Fruit fly (Drosophila melanogaster) whole organism, embryonic: ENCODE results near the gene CG17127.
A peak's percentile ranks its signal among the peaks of the same experiment; 100 is the strongest.

Experiments used
- BtbVII ChIP-seq: fragments of 200-800 bp; sonication (Bioruptor generic); optimal IDR thresholded peaks from 3 replicates; lab custom pipeline; 2017; ENCODE audit warnings: missing biosample characterization, mild to moderate bottlenecking, missing genetic modification characterization
- Bteb2 ChIP-seq: fragments of 200-800 bp; sonication (Bioruptor generic); optimal IDR thresholded peaks from 2 replicates; lab custom pipeline; 2016; ENCODE audit warnings: missing biosample characterization, missing genetic modification characterization
- C15 ChIP-seq: fragments of 200-800 bp; sonication (Bioruptor generic); IDR thresholded peaks from 3 replicates; pipeline ENCODE4 v1.3.6; 2022; ENCODE audit warnings: missing biosample characterization, missing genetic modification characterization
- CG10654 ChIP-seq: fragments of 200-800 bp; sonication (Bioruptor generic); optimal IDR thresholded peaks from 2 replicates; lab custom pipeline; 2016; ENCODE audit warnings: missing biosample characterization, missing genetic modification characterization
- CG11398 ChIP-seq: fragments of 200-800 bp; sonication (Bioruptor generic); optimal IDR thresholded peaks from 2 replicates; lab custom pipeline; 2016; ENCODE audit warnings: missing biosample characterization, missing genetic modification characterization
- CG11504 ChIP-seq: fragments of 200-800 bp; sonication (Bioruptor generic); optimal IDR thresholded peaks from 3 replicates; lab custom pipeline; 2019; ENCODE audit warnings: missing biosample characterization, mild to moderate bottlenecking, missing genetic modification characterization, moderate library complexity
- CG11695 ChIP-seq: fragments of 200-800 bp; sonication (Bioruptor generic); IDR thresholded peaks from 3 replicates; pipeline ENCODE4 v1.3.6; 2022; ENCODE audit warnings: missing biosample characterization, missing genetic modification characterization
- CG12104 ChIP-seq: fragments of 200-800 bp; sonication (Bioruptor generic); optimal IDR thresholded peaks from 3 replicates; lab custom pipeline; 2016; ENCODE audit warnings: missing biosample characterization, missing genetic modification characterization
- CG17361 ChIP-seq: fragments of 200-800 bp; sonication (Bioruptor generic); IDR thresholded peaks from 3 replicates; pipeline ENCODE4 v1.3.6; 2022; ENCODE audit warnings: missing biosample characterization, missing genetic modification characterization
- CG1832 ChIP-seq: fragments of 200-800 bp; sonication (Bioruptor generic); optimal IDR thresholded peaks from 2 replicates; lab custom pipeline; 2017; ENCODE audit warnings: missing biosample characterization, mild to moderate bottlenecking, missing genetic modification characterization, inconsistent platforms
- CG2116 ChIP-seq: fragments of 200-800 bp; sonication (Bioruptor generic); optimal IDR thresholded peaks from 3 replicates; lab custom pipeline; 2018; ENCODE audit warnings: missing biosample characterization, mild to moderate bottlenecking, missing genetic modification characterization
- CG3065 ChIP-seq: fragments of 200-800 bp; sonication (Bioruptor generic); optimal IDR thresholded peaks from 2 replicates; lab custom pipeline; 2016; ENCODE audit warnings: missing biosample characterization, missing genetic modification characterization
- CG31441 ChIP-seq: fragments of 200-800 bp; sonication (Bioruptor generic); IDR thresholded peaks from 2 replicates; pipeline ENCODE4 v1.3.6; 2022; ENCODE audit warnings: missing biosample characterization, missing genetic modification characterization
- CG3163 ChIP-seq: fragments of 200-800 bp; sonication (Bioruptor generic); optimal IDR thresholded peaks from 3 replicates; lab custom pipeline; 2016; ENCODE audit warnings: missing biosample characterization, missing genetic modification characterization
- CG32767 ChIP-seq: fragments of 200-800 bp; sonication (Bioruptor generic); IDR thresholded peaks from 2 replicates; pipeline ENCODE4 v1.3.6; 2022; ENCODE audit warnings: missing biosample characterization, missing genetic modification characterization
- CG33557 ChIP-seq: fragments of 200-800 bp; sonication (Bioruptor generic); optimal IDR thresholded peaks from 2 replicates; lab custom pipeline; 2019; ENCODE audit warnings: missing biosample characterization, mild to moderate bottlenecking, missing genetic modification characterization, moderate library complexity
- CG34422 ChIP-seq: fragments of 200-800 bp; sonication (Bioruptor generic); IDR thresholded peaks from 3 replicates; pipeline ENCODE4 v1.3.6; 2022; ENCODE audit warnings: missing biosample characterization, missing genetic modification characterization
- CG8089 ChIP-seq: fragments of 200-800 bp; sonication (Bioruptor generic); optimal IDR thresholded peaks from 3 replicates; lab custom pipeline; 2016; ENCODE audit warnings: missing biosample characterization, missing genetic modification characterization
- CG8765 ChIP-seq: fragments of 200-800 bp; sonication (Bioruptor generic); IDR thresholded peaks from 2 replicates; pipeline ENCODE4 v1.3.6; 2022; ENCODE audit warnings: missing biosample characterization, missing genetic modification characterization
- D ChIP-seq, 2 experiments: fragments of 200-800 bp in 1 of 2; fragments of >200 bp in 1 of 2; sonication (Bioruptor generic) in 1 of 2; optimal IDR thresholded peaks; 2 replicates in 1 of 2; 3 replicates in 1 of 2; lab custom pipeline; 2017; ENCODE audit warnings: mild to moderate bottlenecking in 1 of 2, missing biosample characterization in 1 of 2, missing genetic modification characterization in 1 of 2, missing genetic modification reagents in 1 of 2
- Dp ChIP-seq: fragments of 200-800 bp; sonication (Bioruptor generic); optimal IDR thresholded peaks from 2 replicates; lab custom pipeline; 2018; ENCODE audit warnings: missing biosample characterization, mild to moderate bottlenecking, missing genetic modification characterization, moderate library complexity
- Elba2 ChIP-seq: fragments of 200-800 bp; sonication (Bioruptor generic); optimal IDR thresholded peaks from 3 replicates; lab custom pipeline; 2016; ENCODE audit warnings: missing biosample characterization, missing genetic modification characterization
- H2.0 ChIP-seq: fragments of 200-800 bp; sonication (Bioruptor generic); IDR thresholded peaks from 2 replicates; pipeline ENCODE4 v1.3.6; 2022; ENCODE audit warnings: missing biosample characterization, missing genetic modification characterization
- Jarid2 ChIP-seq: fragments of 200-800 bp; sonication (Bioruptor generic); optimal IDR thresholded peaks from 3 replicates; lab custom pipeline; 2017; ENCODE audit warnings: mild to moderate bottlenecking, missing biosample characterization, missing genetic modification reagents, missing genetic modification characterization
- NC2α ChIP-seq: fragments of 200-800 bp; sonication (Bioruptor generic); optimal IDR thresholded peaks from 2 replicates; lab custom pipeline; 2016; ENCODE audit warnings: missing biosample characterization, missing genetic modification characterization
- Ravus ChIP-seq: fragments of 200-800 bp; sonication (Bioruptor generic); IDR thresholded peaks from 2 replicates; pipeline ENCODE4 v1.3.6; 2022; ENCODE audit warnings: missing biosample characterization, missing genetic modification characterization
- Sox100B ChIP-seq: fragments of 200-800 bp; sonication (Bioruptor generic); optimal IDR thresholded peaks from 3 replicates; lab custom pipeline; 2018; ENCODE audit warnings: missing biosample characterization, mild to moderate bottlenecking, missing genetic modification characterization
- Spps ChIP-seq: fragments of 200-800 bp; sonication (Bioruptor generic); optimal IDR thresholded peaks from 2 replicates; lab custom pipeline; 2018; ENCODE audit warnings: missing biosample characterization, mild to moderate bottlenecking, missing genetic modification characterization
- Taf1 ChIP-seq: fragments of 200-800 bp; sonication (Bioruptor generic); IDR thresholded peaks from 2 replicates; pipeline ENCODE4 v1.3.6; 2022; ENCODE audit warnings: missing biosample characterization, missing genetic modification characterization
- Trl ChIP-seq, 3 experiments: fragments of >200 bp in 2 of 3; fragments of 200-800 bp in 1 of 3; sonication (Bioruptor generic) in 1 of 3; optimal IDR thresholded peaks; 2 replicates in 1 of 3; 3 replicates in 2 of 3; lab custom pipeline; 2016 to 2017; ENCODE audit warnings: missing biosample characterization in 1 of 3, missing genetic modification characterization in 1 of 3
- ac ChIP-seq: fragments of 200-800 bp; sonication (Bioruptor generic); optimal IDR thresholded peaks from 3 replicates; lab custom pipeline; 2017; ENCODE audit warnings: missing biosample characterization, mild to moderate bottlenecking, missing genetic modification characterization
- bowl ChIP-seq: fragments of 200-800 bp; sonication (Bioruptor generic); IDR thresholded peaks from 2 replicates; pipeline ENCODE4 v1.3.6; 2022; ENCODE audit warnings: missing biosample characterization, missing genetic modification characterization
- cato ChIP-seq: fragments of 200-800 bp; sonication (Bioruptor generic); optimal IDR thresholded peaks from 2 replicates; lab custom pipeline; 2016; ENCODE audit warnings: missing biosample characterization, missing genetic modification characterization, borderline replicate concordance
- cg ChIP-seq: fragments of 200-800 bp; sonication (Bioruptor generic); optimal IDR thresholded peaks from 3 replicates; lab custom pipeline; 2019; ENCODE audit warnings: missing biosample characterization, mild to moderate bottlenecking, missing genetic modification characterization, moderate library complexity
- chif ChIP-seq, 2 experiments: fragments of 200-800 bp; sonication (Bioruptor generic); optimal IDR thresholded peaks; 3 replicates each; lab custom pipeline; 2016; ENCODE audit warnings: missing biosample characterization in 2 of 2, missing genetic modification characterization in 2 of 2
- dm ChIP-seq: fragments of 200-800 bp; sonication (Bioruptor generic); optimal IDR thresholded peaks from 3 replicates; lab custom pipeline; 2016; ENCODE audit warnings: missing biosample characterization, missing genetic modification characterization
- emc ChIP-seq: fragments of 200-800 bp; sonication (Bioruptor generic); optimal IDR thresholded peaks from 2 replicates; lab custom pipeline; 2016; ENCODE audit warnings: missing biosample characterization, missing genetic modification characterization
- ftz-f1 ChIP-seq: fragments of 200-800 bp; sonication (Bioruptor generic); optimal IDR thresholded peaks from 2 replicates; lab custom pipeline; 2016; ENCODE audit warnings: missing biosample characterization, missing genetic modification characterization
- gt ChIP-seq: fragments of 200-800 bp; sonication (Bioruptor generic); IDR thresholded peaks from 2 replicates; pipeline ENCODE4 v1.3.6; 2022; ENCODE audit warnings: missing biosample characterization, missing genetic modification characterization
- onecut ChIP-seq: fragments of 200-800 bp; sonication (Bioruptor generic); IDR thresholded peaks from 2 replicates; pipeline ENCODE4 v1.3.6; 2022; ENCODE audit warnings: missing biosample characterization, missing genetic modification characterization
- otp ChIP-seq: fragments of 200-800 bp; sonication (Bioruptor generic); IDR thresholded peaks from 3 replicates; pipeline ENCODE4, ENCODE4 v1.3.6; 2022; ENCODE audit warnings: missing biosample characterization, missing genetic modification characterization
- pita ChIP-seq: fragments of 200-800 bp; sonication (Bioruptor generic); optimal IDR thresholded peaks from 2 replicates; lab custom pipeline; 2017; ENCODE audit warnings: missing biosample characterization, mild to moderate bottlenecking, missing genetic modification characterization
- pum ChIP-seq: fragments of 200-800 bp; sonication (Bioruptor generic); optimal IDR thresholded peaks from 2 replicates; lab custom pipeline; 2016; ENCODE audit warnings: missing biosample characterization, missing genetic modification characterization
- pzg ChIP-seq: fragments of 200-800 bp; sonication (Bioruptor generic); optimal IDR thresholded peaks from 3 replicates; lab custom pipeline; 2018; ENCODE audit warnings: missing biosample characterization, mild to moderate bottlenecking, missing genetic modification characterization, moderate library complexity
- schlank ChIP-seq: fragments of 200-800 bp; sonication (Bioruptor generic); optimal IDR thresholded peaks from 2 replicates; lab custom pipeline; 2018; ENCODE audit warnings: missing biosample characterization, mild to moderate bottlenecking, missing genetic modification characterization
- slbo ChIP-seq: fragments of 200-800 bp; sonication (Bioruptor generic); IDR thresholded peaks from 2 replicates; pipeline ENCODE4 v1.3.6; 2022; ENCODE audit warnings: missing biosample characterization, missing genetic modification characterization
- toy ChIP-seq: fragments of 200-800 bp; sonication (Bioruptor generic); IDR thresholded peaks from 2 replicates; pipeline ENCODE4 v1.3.6; 2022; ENCODE audit warnings: missing biosample characterization, missing genetic modification characterization
- trh ChIP-seq: fragments of 200-800 bp; sonication (Bioruptor generic); optimal IDR thresholded peaks from 2 replicates; lab custom pipeline; 2016; ENCODE audit warnings: missing biosample characterization, missing genetic modification characterization
- unc-4 ChIP-seq: fragments of 200-800 bp; sonication (Bioruptor generic); IDR thresholded peaks from 2 replicates; pipeline ENCODE4 v1.3.6; 2022; ENCODE audit warnings: missing biosample characterization, missing genetic modification characterization; ENCODE audit not compliant: partially characterized antibody
- vvl ChIP-seq: fragments of 200-800 bp; sonication (Bioruptor generic); IDR thresholded peaks from 2 replicates; pipeline ENCODE4 v1.3.6; 2022; ENCODE audit warnings: missing biosample characterization, missing genetic modification characterization
- wor ChIP-seq: fragments of 200-800 bp; sonication (Bioruptor generic); IDR thresholded peaks from 2 replicates; pipeline ENCODE4 v1.3.6; 2022; ENCODE audit warnings: missing biosample characterization, missing genetic modification characterization
- yki ChIP-seq: fragments of >200 bp; optimal IDR thresholded peaks from 3 replicates; lab custom pipeline; 2018

CG17127 gene

dm6 chr2L:10735923-10736322 lies 34.7 kb upstream of the CG17127 start, which contains the start of gene Nup107 (continued):
- TF ChIP-seq vvl (GFP tag; lab: Robert Waterston, UW), result no peak
- no peak for TF ChIP-seq CG11695 (GFP tag; lab: Robert Waterston, UW)
- TF ChIP-seq BtbVII (GFP tag; lab: Kevin White, UChicago), result no peak
- no peak for TF ChIP-seq ac (GFP tag; lab: Kevin White, UChicago)
- TF ChIP-seq CG11398, result no peak
- no peak for TF ChIP-seq yki
- no peak for TF ChIP-seq H2.0
- TF ChIP-seq otp, result no peak
- no peak for TF ChIP-seq ftz-f1 (GFP tag; lab: Kevin White, UChicago)
- TF ChIP-seq cg (GFP tag; lab: Kevin White, UChicago), result no peak
- TF ChIP-seq Taf1 (GFP tag; lab: Robert Waterston, UW), result no peak
- peak; percentile 73 for TF ChIP-seq pzg (GFP tag; lab: Kevin White, UChicago)
- TF ChIP-seq CG8089 (GFP tag; lab: Kevin White, UChicago), result no peak
- no peak for TF ChIP-seq schlank (tag; lab: Kevin White, UChicago)
- no peak for TF ChIP-seq D (optimal IDR thresholded peaks at IDR 0.05; lab: Kevin White, UChicago)
- no peak for TF ChIP-seq D (GFP tag; optimal IDR thresholded peaks at IDR 0.05; lab: Kevin White, UChicago)
- TF ChIP-seq Dp (GFP tag; lab: Kevin White, UChicago), result peak; percentile 61
- TF ChIP-seq chif (GFP tag; optimal IDR thresholded peaks at IDR 0.05; lab: Kevin White, UChicago), result peak in 1 of 2 experiments; percentile 34
- no peak for TF ChIP-seq pum (GFP tag; lab: Kevin White, UChicago)
- no peak for TF ChIP-seq Trl (optimal IDR thresholded peaks at IDR 0.05; lab: Kevin White, UChicago)
- peak; percentile 26 for TF ChIP-seq Trl (GFP tag; optimal IDR thresholded peaks at IDR 0.05; lab: Kevin White, UChicago)
- TF ChIP-seq cato (GFP tag; lab: Kevin White, UChicago), result no peak
- TF ChIP-seq wor (GFP tag; lab: Robert Waterston, UW), result no peak
- no peak for TF ChIP-seq CG8765 (GFP tag; lab: Robert Waterston, UW)
- TF ChIP-seq onecut, result no peak
- TF ChIP-seq CG11504 (tag; lab: Kevin White, UChicago), result no peak
- peak; percentile 54; the same call in 1 of the 2 replicates for TF ChIP-seq slbo
- TF ChIP-seq Bteb2 (GFP tag; lab: Kevin White, UChicago), result no peak
- no peak for TF ChIP-seq trh
- no peak for TF ChIP-seq C15
- no peak for TF ChIP-seq CG32767 (GFP tag; lab: Robert Waterston, UW)
- TF ChIP-seq emc (GFP tag; lab: Kevin White, UChicago), result no peak
- TF ChIP-seq Elba2 (GFP tag; lab: Kevin White, UChicago), result no peak
- TF ChIP-seq CG12104, result no peak
- TF ChIP-seq NC2α, result no peak
- TF ChIP-seq gt (GFP tag; lab: Robert Waterston, UW), result no peak
- no peak for TF ChIP-seq CG1832 (GFP tag; lab: Kevin White, UChicago)
- peak; percentile 46 for TF ChIP-seq dm (GFP tag; lab: Kevin White, UChicago)
- TF ChIP-seq CG33557 (GFP tag; lab: Kevin White, UChicago), result no peak
- no peak for TF ChIP-seq pita (GFP tag; lab: Kevin White, UChicago)
- no peak for TF ChIP-seq bowl (GFP tag; lab: Robert Waterston, UW)
- no peak for TF ChIP-seq Sox100B (GFP tag; lab: Kevin White, UChicago)
- TF ChIP-seq Ravus, result no peak
- TF ChIP-seq CG3163 (GFP tag; lab: Kevin White, UChicago), result no peak
- TF ChIP-seq CG31441 (GFP tag; lab: Robert Waterston, UW), result no peak
- peak; percentile 3 for TF ChIP-seq CG3065 (GFP tag; lab: Kevin White, UChicago)
- TF ChIP-seq Jarid2 (GFP tag; lab: Kevin White, UChicago), result no peak
- TF ChIP-seq CG2116 (GFP tag; lab: Kevin White, UChicago), result peak; percentile 19
- peak; percentile 43; the same call in 1 of the 3 replicates for TF ChIP-seq CG34422 (GFP tag; lab: Robert Waterston, UW)
- TF ChIP-seq CG10654, result no peak
- 0 out of 2 replicates have a peak, but pooled peaks have one; percentile 34 for TF ChIP-seq unc-4
- TF ChIP-seq toy (GFP tag; lab: Robert Waterston, UW), result no peak
- TF ChIP-seq CG17361 (GFP tag; lab: Robert Waterston, UW), result peak; percentile 32; the same call in 1 of the 3 replicates
- no peak for TF ChIP-seq Spps (tag; lab: Kevin White, UChicago)
